Worm (Caenorhabditis elegans): ENCODE results near the gene ule-4.

The ule-4 gene

ce11 chrIV:13647558-13647957, at the start of gene ule-4:
TSS of gene ule-4 (minus strand) at chrIV:13647658.
- TF ChIP-seq nhr-2 (tag; optimal IDR thresholded peaks at IDR 0.05), result no peak
- TF ChIP-seq ces-1 (GFP tag; optimal IDR thresholded peaks at IDR 0.05), result no peak

- TF ChIP-seq nhr-237 (tag; optimal IDR thresholded peaks at IDR 0.05) (no peak), tbx-8 (GFP tag; optimal IDR thresholded peaks at IDR 0.05) (no peak), ceh-43 (GFP tag; optimal IDR thresholded peaks at IDR 0.05) (no peak), ceh-39 (tag; optimal IDR thresholded peaks at IDR 0.05) (no peak), ham-2 (GFP tag; optimal IDR thresholded peaks at IDR 0.05) (no peak), elt-1 (tag; optimal IDR thresholded peaks at IDR 0.05; ENCODE audit: borderline replicate concordance, insufficient read depth) (no peak), bed-3 (GFP tag; optimal IDR thresholded peaks at IDR 0.05) (no peak), sptf-1 (tag; optimal IDR thresholded peaks at IDR 0.05) (no peak), ceh-83 (GFP tag; optimal IDR thresholded peaks at IDR 0.05) (no peak), flh-1 (GFP tag; optimal IDR thresholded peaks at IDR 0.05) (no peak), drap-1 (GFP tag; optimal IDR thresholded peaks at IDR 0.05) (no peak), lin-13 (tag; optimal IDR thresholded peaks at IDR 0.05) (no peak)
Observed at ce11 chrIV:13696900-13697299, 49.4 kb upstream of the ule-4 start.

ce11 chrIV:13695720-13696364, 48.4 kb upstream of the ule-4 start:
- TF ChIP-seq bed-3 (GFP tag; optimal IDR thresholded peaks at IDR 0.05) (no peak), mab-5 (tag; optimal IDR thresholded peaks at IDR 0.05) (peak; percentile 70), nhr-12 (tag; optimal IDR thresholded peaks at IDR 0.05) (no peak), sptf-1 (tag; optimal IDR thresholded peaks at IDR 0.05) (no peak), unc-39 (tag; optimal IDR thresholded peaks at IDR 0.05) (no peak), hlh-1 (tag; optimal IDR thresholded peaks at IDR 0.05) (peak; percentile 44), nhr-237 (tag; optimal IDR thresholded peaks at IDR 0.05) (no peak), nhr-2 (tag; optimal IDR thresholded peaks at IDR 0.05) (peak; percentile 82), elt-3 (tag; optimal IDR thresholded peaks at IDR 0.05) (no peak), lin-32 (GFP tag; optimal IDR thresholded peaks at IDR 0.05) (no peak), ces-1 (GFP tag; optimal IDR thresholded peaks at IDR 0.05) (no peak), M03D4.4 (tag; optimal IDR thresholded peaks at IDR 0.05) (no peak), drap-1 (GFP tag; optimal IDR thresholded peaks at IDR 0.05) (no peak), ham-2 (GFP tag; optimal IDR thresholded peaks at IDR 0.05) (no peak), blmp-1 (tag; optimal IDR thresholded peaks at IDR 0.05) (no peak), lin-13 (tag; optimal IDR thresholded peaks at IDR 0.05) (no peak), tbx-8 (GFP tag; optimal IDR thresholded peaks at IDR 0.05) (no peak), mep-1 (tag; optimal IDR thresholded peaks at IDR 0.05) (no peak), cnd-1 (tag; optimal IDR thresholded peaks at IDR 0.05) (no peak), nhr-76 (tag; optimal IDR thresholded peaks at IDR 0.05) (no peak), ceh-43 (GFP tag; optimal IDR thresholded peaks at IDR 0.05) (no peak), ceh-83 (GFP tag; optimal IDR thresholded peaks at IDR 0.05) (no peak), unc-120 (tag; optimal IDR thresholded peaks at IDR 0.05; ENCODE audit: poor library complexity, severe bottlenecking) (peak; percentile 33), elt-1 (tag; optimal IDR thresholded peaks at IDR 0.05; ENCODE audit: borderline replicate concordance, insufficient read depth) (peak; percentile 29), ceh-39 (tag; optimal IDR thresholded peaks at IDR 0.05) (no peak), pha-4 (tag; optimal IDR thresholded peaks at IDR 0.05) (no peak), flh-1 (GFP tag; optimal IDR thresholded peaks at IDR 0.05) (no peak), nhr-28 (tag; optimal IDR thresholded peaks at IDR 0.05) (no peak), lsy-2 (tag; optimal IDR thresholded peaks at IDR 0.05) (no peak), mls-2 (tag; optimal IDR thresholded peaks at IDR 0.05) (no peak), zip-8 (tag; optimal IDR thresholded peaks at IDR 0.05) (no peak), ztf-11 (tag; optimal IDR thresholded peaks at IDR 0.05) (no peak), sem-2 (GFP tag; optimal IDR thresholded peaks at IDR 0.05) (no peak), snpc-4 (tag; optimal IDR thresholded peaks at IDR 0.05) (no peak), unc-62 (GFP tag; optimal IDR thresholded peaks at IDR 0.05) (peak; percentile 99)

- TF ChIP-seq blmp-1 (tag; optimal IDR thresholded peaks at IDR 0.05), result no peak
- TF ChIP-seq elt-3 (tag; optimal IDR thresholded peaks at IDR 0.05), result no peak
- TF ChIP-seq mab-5 (tag; optimal IDR thresholded peaks at IDR 0.05), result no peak
- TF ChIP-seq snpc-4 (tag; optimal IDR thresholded peaks at IDR 0.05), result no peak
- TF ChIP-seq sem-2 (GFP tag; optimal IDR thresholded peaks at IDR 0.05), result no peak
- TF ChIP-seq pha-4 (tag; optimal IDR thresholded peaks at IDR 0.05), result no peak
- no peak for TF ChIP-seq ham-2 (GFP tag; optimal IDR thresholded peaks at IDR 0.05)
- TF ChIP-seq cnd-1 (tag; optimal IDR thresholded peaks at IDR 0.05), result no peak
- TF ChIP-seq nhr-28 (tag; optimal IDR thresholded peaks at IDR 0.05), result no peak
Observed at ce11 chrIV:13695302-13695701, 47.8 kb upstream of the ule-4 start.

Data from whole organism, mixed stage, embryonic.